Worm (Caenorhabditis elegans) whole organism, L4 larva: Measurements from ENCODE around the gene clec-140.

Experiments
- F10B5.3 ChIP-seq: sonication (generic microtip); optimal IDR thresholded peaks from 2 replicates; lab custom pipeline; 2016; ENCODE audit warnings: mild to moderate bottlenecking, missing genetic modification characterization, missing compliant biosample characterization
- F44E2.7 ChIP-seq: fragments of 200-800 bp; sonication (Bioruptor generic); IDR thresholded peaks from 2 replicates; pipeline ENCODE4 v2.1.2; 2022; ENCODE audit warnings: missing genetic modification characterization, missing compliant biosample characterization
- F49E8.2 ChIP-seq: sonication (generic microtip); optimal IDR thresholded peaks from 2 replicates; lab custom pipeline; 2016; ENCODE audit warnings: missing compliant biosample characterization, mild to moderate bottlenecking, missing genetic modification characterization, borderline replicate concordance
- Y48G9A.11 ChIP-seq: fragments of 200-800 bp; sonication (Bioruptor generic); IDR thresholded peaks from 2 replicates; pipeline ENCODE4 v1.3.6; 2022; ENCODE audit warnings: missing genetic modification reagents, missing genetic modification characterization, missing compliant biosample characterization
- Y75B8A.6 ChIP-seq: fragments of 200-800 bp; sonication (Bioruptor generic); IDR thresholded peaks from 2 replicates; pipeline ENCODE4 v1.3.6; 2022; ENCODE audit warnings: missing genetic modification reagents, missing genetic modification characterization, missing compliant biosample characterization
- aha-1 ChIP-seq: fragments of 150-350 bp; peaks from one replicate; lab custom pipeline; 2014; ENCODE audit warnings: missing biosample characterization, missing genetic modification characterization
- attf-4 ChIP-seq: sonication (generic microtip); optimal IDR thresholded peaks from 3 replicates; lab custom pipeline; 2017; ENCODE audit warnings: missing biosample characterization, missing genetic modification characterization
- ceh-28 ChIP-seq: fragments of 150-350 bp; optimal IDR thresholded peaks from 2 replicates; lab custom pipeline; 2014; ENCODE audit warnings: missing biosample characterization, missing genetic modification reagents, missing genetic modification characterization
- ceh-32 ChIP-seq: sonication (generic microtip); optimal IDR thresholded peaks from 2 replicates; lab custom pipeline; 2016; ENCODE audit warnings: mild to moderate bottlenecking, missing genetic modification characterization, missing compliant biosample characterization; ENCODE audit not compliant: poor library complexity
- ces-1 ChIP-seq: fragments of 150-350 bp; sonication (generic microtip); optimal IDR thresholded peaks from 4 replicates; lab custom pipeline; 2014; ENCODE audit warnings: missing biosample characterization, missing genetic modification reagents, missing genetic modification characterization
- ctbp-1 ChIP-seq: fragments of 200-800 bp; sonication (Bioruptor generic); IDR thresholded peaks from 2 replicates; pipeline ENCODE4 v1.3.6; 2022; ENCODE audit warnings: missing genetic modification reagents, missing genetic modification characterization, missing compliant biosample characterization
- daf-16 ChIP-seq, 3 experiments: sonication (generic microtip); optimal IDR thresholded peaks; 2 replicates each; lab custom pipeline; 2016 to 2017; ENCODE audit warnings: missing genetic modification characterization in 3 of 3, missing genetic modification reagents in 3 of 3, mild to moderate bottlenecking in 2 of 3, missing compliant biosample characterization in 2 of 3, missing biosample characterization in 1 of 3, moderate library complexity in 1 of 3
- daf-8 ChIP-seq: fragments of 200-800 bp; sonication (Bioruptor generic); IDR thresholded peaks from 2 replicates; pipeline ENCODE4 v1.3.6; 2022; ENCODE audit warnings: missing genetic modification characterization, missing compliant biosample characterization
- dmd-6 ChIP-seq: fragments of 200-800 bp; sonication (Bioruptor generic); IDR thresholded peaks from 2 replicates; pipeline ENCODE4 v1.3.6; 2022; ENCODE audit warnings: missing genetic modification reagents, missing genetic modification characterization, missing compliant biosample characterization
- dmd-9 ChIP-seq: fragments of 200-800 bp; sonication (Bioruptor generic); IDR thresholded peaks from 2 replicates; pipeline ENCODE4 v1.3.6; 2022; ENCODE audit warnings: missing genetic modification reagents, missing genetic modification characterization, missing compliant biosample characterization
- dpl-1 ChIP-seq: fragments of 150-350 bp; optimal IDR thresholded peaks from 2 replicates; lab custom pipeline; 2014; ENCODE audit warnings: missing biosample characterization, missing genetic modification reagents, missing genetic modification characterization
- duxl-1 ChIP-seq: sonication (generic microtip); optimal IDR thresholded peaks from 2 replicates; lab custom pipeline; 2016; ENCODE audit warnings: mild to moderate bottlenecking, missing genetic modification characterization, moderate library complexity, missing compliant biosample characterization; ENCODE audit not compliant: poor library complexity
- dve-1 ChIP-seq: sonication (generic microtip); optimal IDR thresholded peaks from 2 replicates; lab custom pipeline; 2017; ENCODE audit warnings: antibody characterized with exemption, mild to moderate bottlenecking, missing genetic modification characterization, missing compliant biosample characterization; ENCODE audit not compliant: insufficient read depth
- egl-27 ChIP-seq: sonication (generic microtip); optimal IDR thresholded peaks from 3 replicates; lab custom pipeline; 2017; ENCODE audit warnings: missing biosample characterization, missing genetic modification reagents, missing genetic modification characterization
- fkh-10 ChIP-seq: fragments of 150-350 bp; optimal IDR thresholded peaks from 2 replicates; lab custom pipeline; 2014; ENCODE audit warnings: missing biosample characterization, missing genetic modification reagents, missing genetic modification characterization
- hif-1 ChIP-seq, 2 experiments: sonication (generic microtip); optimal IDR thresholded peaks; 2 replicates each; lab custom pipeline; 2016 to 2017; ENCODE audit warnings: missing compliant biosample characterization in 2 of 2, missing genetic modification characterization in 2 of 2, missing genetic modification reagents in 2 of 2, missing genotype in 2 of 2, mild to moderate bottlenecking in 1 of 2
- hlh-30 ChIP-seq: sonication (generic microtip); optimal IDR thresholded peaks from 2 replicates; lab custom pipeline; 2017; ENCODE audit warnings: antibody characterized with exemption, mild to moderate bottlenecking, missing genetic modification characterization, missing compliant biosample characterization; ENCODE audit not compliant: insufficient read depth
- hmg-1.1 ChIP-seq: fragments of 200-800 bp; sonication (Bioruptor generic); IDR thresholded peaks from 2 replicates; pipeline ENCODE4 v1.3.6; 2022; ENCODE audit warnings: missing genetic modification reagents, missing genetic modification characterization, missing compliant biosample characterization
- lin-1 ChIP-seq: fragments of 200-800 bp; sonication (Bioruptor generic); IDR thresholded peaks from 2 replicates; pipeline ENCODE4 v1.3.6; 2022; ENCODE audit warnings: missing genetic modification reagents, missing genetic modification characterization, missing compliant biosample characterization
- lin-13 ChIP-seq: fragments of 150-350 bp; optimal IDR thresholded peaks from 2 replicates; lab custom pipeline; 2014; ENCODE audit warnings: missing biosample characterization, missing genetic modification reagents, missing genetic modification characterization
- lin-38 ChIP-seq: fragments of 200-800 bp; sonication (Bioruptor generic); IDR thresholded peaks from 2 replicates; pipeline ENCODE4 v1.3.6; 2022; ENCODE audit warnings: missing genetic modification reagents, missing genetic modification characterization, missing compliant biosample characterization
- lsy-2 ChIP-seq, 2 experiments: fragments of 150-350 bp in 1 of 2; sonication (generic microtip) in 1 of 2; optimal IDR thresholded peaks; 2 replicates each; lab custom pipeline; 2014 to 2017; ENCODE audit warnings: missing biosample characterization in 2 of 2, missing genetic modification characterization in 2 of 2
- mes-2 ChIP-seq: sonication (generic microtip); optimal IDR thresholded peaks from 2 replicates; lab custom pipeline; 2016; ENCODE audit warnings: missing genotype, mild to moderate bottlenecking, missing genetic modification characterization, missing compliant biosample characterization; ENCODE audit not compliant: poor library complexity, severe bottlenecking
- mxl-3 ChIP-seq: fragments of 200-800 bp; sonication (Bioruptor generic); optimal IDR thresholded peaks from 2 replicates; lab custom pipeline; 2018; ENCODE audit warnings: mild to moderate bottlenecking, missing genetic modification characterization, missing compliant biosample characterization
- nhr-10 ChIP-seq: fragments of 150-350 bp; optimal IDR thresholded peaks from 2 replicates; lab custom pipeline; 2014; ENCODE audit warnings: missing biosample characterization, missing genetic modification characterization
- nhr-102 ChIP-seq: sonication (generic microtip); optimal IDR thresholded peaks from 2 replicates; lab custom pipeline; 2016; ENCODE audit warnings: mild to moderate bottlenecking, missing genetic modification characterization, moderate library complexity, missing compliant biosample characterization
- nhr-11 ChIP-seq: fragments of 150-350 bp; optimal IDR thresholded peaks from 2 replicates; lab custom pipeline; 2014; ENCODE audit warnings: missing biosample characterization, missing genetic modification characterization
- nhr-111 ChIP-seq: fragments of 200-800 bp; sonication (Bioruptor generic); optimal IDR thresholded peaks from 2 replicates; lab custom pipeline; 2018; ENCODE audit warnings: mild to moderate bottlenecking, missing genetic modification characterization, missing compliant biosample characterization
- nhr-237 ChIP-seq: sonication (generic microtip); optimal IDR thresholded peaks from 2 replicates; lab custom pipeline; 2017; ENCODE audit warnings: missing biosample characterization, missing genetic modification characterization
- nhr-25 ChIP-seq: sonication (generic microtip); optimal IDR thresholded peaks from 2 replicates; lab custom pipeline; 2017; ENCODE audit warnings: missing genetic modification characterization, mild to moderate bottlenecking, missing compliant biosample characterization, antibody characterized with exemption, moderate library complexity, borderline replicate concordance; ENCODE audit not compliant: insufficient read depth
- nhr-28 ChIP-seq: fragments of 150-350 bp; optimal IDR thresholded peaks from 2 replicates; lab custom pipeline; 2014; ENCODE audit warnings: missing biosample characterization, missing genetic modification characterization
- nhr-41 ChIP-seq: fragments of 200-800 bp; sonication (Bioruptor generic); IDR thresholded peaks from 2 replicates; pipeline ENCODE4 v1.3.6; 2022; ENCODE audit warnings: missing genetic modification reagents, missing genetic modification characterization, missing compliant biosample characterization
- nhr-6 ChIP-seq: fragments of 150-350 bp; optimal IDR thresholded peaks from 2 replicates; lab custom pipeline; 2014; ENCODE audit warnings: missing biosample characterization, missing genetic modification characterization
- nhr-76 ChIP-seq: fragments of 150-350 bp; optimal IDR thresholded peaks from 2 replicates; lab custom pipeline; 2014; ENCODE audit warnings: missing biosample characterization, missing genetic modification characterization
- nhr-77 ChIP-seq: fragments of 150-350 bp; optimal IDR thresholded peaks from 2 replicates; lab custom pipeline; 2014; ENCODE audit warnings: missing biosample characterization, missing genetic modification characterization
- pha-4 ChIP-seq, 2 experiments: fragments of 150-350 bp in 1 of 2; fragments of 200-800 bp in 1 of 2; sonication (Bioruptor generic) in 1 of 2; IDR thresholded peaks in 1 of 2; optimal IDR thresholded peaks in 1 of 2; 2 replicates each; pipeline versions ENCODE4 v1.3.6 to Lab custom; 2014 to 2022; ENCODE audit warnings: missing genetic modification characterization in 2 of 2, missing genetic modification reagents in 2 of 2, missing biosample characterization in 1 of 2, missing compliant biosample characterization in 1 of 2
- pqm-1 ChIP-seq: sonication (generic microtip); optimal IDR thresholded peaks from 2 replicates; lab custom pipeline; 2017; ENCODE audit warnings: missing biosample characterization, missing genetic modification characterization
- skn-1 ChIP-seq: fragments of 150-350 bp; optimal IDR thresholded peaks from 2 replicates; lab custom pipeline; 2014; ENCODE audit warnings: missing biosample characterization, missing genetic modification characterization
- snpc-4 ChIP-seq: fragments of 150-350 bp; optimal IDR thresholded peaks from 2 replicates; lab custom pipeline; 2014; ENCODE audit warnings: missing biosample characterization, missing genetic modification characterization
- spr-1 ChIP-seq: sonication (generic microtip); optimal IDR thresholded peaks from 2 replicates; lab custom pipeline; 2016; ENCODE audit warnings: mild to moderate bottlenecking, missing genetic modification characterization, missing compliant biosample characterization
- unc-130 ChIP-seq: sonication (generic microtip); optimal IDR thresholded peaks from 2 replicates; lab custom pipeline; 2016; ENCODE audit warnings: missing genetic modification reagents, missing genetic modification characterization, missing compliant biosample characterization
- unc-39 ChIP-seq: sonication (generic microtip); optimal IDR thresholded peaks from 2 replicates; lab custom pipeline; 2017; ENCODE audit warnings: missing biosample characterization, missing genetic modification characterization
- zag-1 ChIP-seq: fragments of 150-350 bp; optimal IDR thresholded peaks from 2 replicates; lab custom pipeline; 2014; ENCODE audit warnings: missing biosample characterization, missing genetic modification characterization
- zip-2 ChIP-seq: fragments of 150-350 bp; optimal IDR thresholded peaks from 2 replicates; lab custom pipeline; 2014; ENCODE audit warnings: missing biosample characterization, missing genetic modification characterization

The clec-140 gene

ce11 chrII:4706359-4706871, 33.6 kb downstream of the clec-140 start, which contains the start of the genes F10G7.9 and tsn-1:
F10G7.9 (minus strand) TSS chrII:4706485.
tsn-1 (plus strand) TSS chrII:4706821.
- TF ChIP-seq fkh-10, result peak; percentile 5
- TF ChIP-seq nhr-237, result no peak
- TF ChIP-seq zag-1 (tag; lab: Kevin White, UChicago), result no peak
- TF ChIP-seq snpc-4 (tag; lab: Kevin White, UChicago), result no peak
- peak; percentile 5 for TF ChIP-seq nhr-11 (tag; lab: Kevin White, UChicago)
- TF ChIP-seq zip-2 (tag; lab: Kevin White, UChicago), result no peak
- TF ChIP-seq dve-1 (tag; lab: Kevin White, UChicago), result peak; percentile 59
- peak; percentile 11 for TF ChIP-seq duxl-1 (tag; lab: Kevin White, UChicago)
- peak; percentile 75 for TF ChIP-seq lin-38 (GFP tag; lab: Robert Waterston, UW)
- TF ChIP-seq skn-1, result no peak
- TF ChIP-seq nhr-102 (tag; lab: Kevin White, UChicago), result no peak
- peak; percentile 11 for TF ChIP-seq unc-130
- no peak for TF ChIP-seq unc-39
- TF ChIP-seq mxl-3 (GFP tag; lab: Kevin White, UChicago), result peak; percentile 36
- no peak for TF ChIP-seq ctbp-1 (GFP tag; lab: Robert Waterston, UW)
- TF ChIP-seq hlh-30, result peak; percentile 73
- TF ChIP-seq nhr-41 (GFP tag; lab: Robert Waterston, UW), result no peak
- TF ChIP-seq dmd-9 (GFP tag; lab: Robert Waterston, UW), result no peak
- peak; percentile 70 for TF ChIP-seq dpl-1 (GFP tag; lab: Kevin White, UChicago)
- TF ChIP-seq ceh-32, result no peak
- TF ChIP-seq nhr-76 (tag; lab: Kevin White, UChicago), result no peak
- TF ChIP-seq egl-27 (tag; lab: Kevin White, UChicago), result no peak
- no peak for TF ChIP-seq daf-8 (GFP tag; lab: Robert Waterston, UW)
- TF ChIP-seq Y48G9A.11 (GFP tag; lab: Robert Waterston, UW), result peak; percentile 18; the same call in 1 of the 2 replicates
- TF ChIP-seq hif-1 (tag; optimal IDR thresholded peaks at IDR 0.05; lab: Kevin White, UChicago), result peak in 1 of 2 experiments; percentile 11
- no peak for TF ChIP-seq ceh-28 (tag; lab: Kevin White, UChicago)
- no peak for TF ChIP-seq nhr-10 (tag; lab: Kevin White, UChicago)
- TF ChIP-seq spr-1 (tag; lab: Kevin White, UChicago), result no peak
- peak; percentile 57 for TF ChIP-seq dmd-6 (GFP tag; lab: Robert Waterston, UW)
- no peak for TF ChIP-seq F44E2.7 (GFP tag; lab: Robert Waterston, UW)
- TF ChIP-seq F10B5.3 (tag; lab: Kevin White, UChicago), result no peak
- peak; percentile 51 for TF ChIP-seq pqm-1
- peak; percentile 70 to 97 for TF ChIP-seq lsy-2 (tag; optimal IDR thresholded peaks at IDR 0.05; lab: Kevin White, UChicago)
- TF ChIP-seq nhr-6 (tag; lab: Kevin White, UChicago), result peak; percentile 67
- TF ChIP-seq nhr-111 (GFP tag; lab: Kevin White, UChicago), result no peak
- peak; percentile 83 for TF ChIP-seq mes-2 (tag; lab: Kevin White, UChicago)
- peak; percentile 75 for TF ChIP-seq lin-13 (GFP tag; lab: Kevin White, UChicago)
- no peak for TF ChIP-seq attf-4 (tag; lab: Kevin White, UChicago)
- peak; percentile 46 for TF ChIP-seq nhr-25 (tag; lab: Kevin White, UChicago)
- no peak for TF ChIP-seq lin-1 (GFP tag; lab: Robert Waterston, UW)
- TF ChIP-seq nhr-77 (tag; lab: Kevin White, UChicago), result no peak
- TF ChIP-seq pha-4 (GFP tag; IDR thresholded peaks at IDR 0.05; lab: Robert Waterston, UW), result no peak
- peak; percentile 23 for TF ChIP-seq pha-4 (tag; optimal IDR thresholded peaks at IDR 0.05; lab: Kevin White, UChicago)
- TF ChIP-seq ces-1 (GFP tag; lab: Kevin White, UChicago), result no peak
- TF ChIP-seq aha-1 (tag; lab: Kevin White, UChicago), result peak; percentile 87
- no peak for TF ChIP-seq Y75B8A.6
- TF ChIP-seq F49E8.2 (tag; lab: Kevin White, UChicago), result peak; percentile 21
- TF ChIP-seq daf-16 (GFP tag; optimal IDR thresholded peaks at IDR 0.05; lab: Kevin White, UChicago), result no peak
- TF ChIP-seq daf-16 (tag; optimal IDR thresholded peaks at IDR 0.05; lab: Kevin White, UChicago), result peak; percentile 21
- peak; percentile 57; the same call in 1 of the 2 replicates for TF ChIP-seq hmg-1.1
- TF ChIP-seq nhr-28 (tag; lab: Kevin White, UChicago), result peak; percentile 47
